Worm (Caenorhabditis elegans): Measurements from ENCODE around the gene T06E4.21.

DNA sequence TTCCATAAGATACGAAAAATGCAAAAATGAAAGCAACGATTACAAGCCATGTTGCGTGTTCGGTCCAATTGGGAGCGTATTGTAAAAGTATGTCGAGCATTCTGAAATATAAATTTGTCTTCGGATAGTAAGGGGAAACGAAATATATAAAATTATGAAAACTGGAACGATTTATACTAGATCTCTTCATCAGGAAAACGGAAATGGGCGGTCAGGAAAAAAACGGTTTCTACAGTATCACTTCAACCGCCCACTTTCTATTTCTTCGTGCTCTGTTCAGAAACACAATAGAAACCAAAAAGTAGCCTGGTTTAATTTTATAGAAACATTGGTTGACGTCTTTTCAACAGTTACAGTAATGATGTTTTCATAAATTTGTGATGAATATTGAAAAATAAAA lies 10.1 kb downstream of the T06E4.21 start, which contains the start of gene pitr-4:
- no peak for TF ChIP-seq him-1 (tag; optimal IDR thresholded peaks at IDR 0.05)
- no peak for TF ChIP-seq W03F9.2 (tag; optimal IDR thresholded peaks at IDR 0.05)
- no peak for TF ChIP-seq dao-5 (tag; optimal IDR thresholded peaks at IDR 0.05)

All from whole organism, L4/young adult.